Fruit fly (Drosophila melanogaster) whole organism, embryonic: ENCODE data around the gene CG33158.

Experiments
- CG2120 ChIP-seq: fragments of 200-800 bp; sonication (Bioruptor generic); optimal IDR thresholded peaks from 3 replicates; lab custom pipeline; 2016; ENCODE audit warnings: missing biosample characterization, missing genetic modification characterization
- CG30403 ChIP-seq: fragments of 200-800 bp; sonication (Bioruptor generic); optimal IDR thresholded peaks from 3 replicates; lab custom pipeline; 2016; ENCODE audit warnings: missing biosample characterization, missing genetic modification characterization
- CG34224 ChIP-seq: fragments of 200-800 bp; sonication (Bioruptor generic); IDR thresholded peaks from 3 replicates; pipeline ENCODE4 v1.3.6; 2022; ENCODE audit warnings: missing biosample characterization, missing genetic modification characterization; ENCODE audit not compliant: partially characterized antibody
- CG6272 ChIP-seq: fragments of 200-800 bp; sonication (Bioruptor generic); IDR thresholded peaks from 2 replicates; pipeline ENCODE4 v1.3.6; 2022; ENCODE audit warnings: missing biosample characterization, missing genetic modification characterization

dm6 chr3L:16417024-16417423 lies 2.4 kb upstream of the CG33158 start, which contains the start of gene GluRS-m:
- TF ChIP-seq CG34224 (GFP tag; lab: Robert Waterston, UW) (peak; percentile 24; the same call in 1 of the 3 replicates), CG2120 (GFP tag; lab: Kevin White, UChicago) (no peak), CG30403 (GFP tag; lab: Kevin White, UChicago) (no peak), CG6272 (no peak)
